Worm (Caenorhabditis elegans): Measurements from ENCODE around the gene acs-19.

Gene acs-19

ce11 chrIII:3914836-3915235 lies 50.5 kb downstream of the acs-19 start (continued):
- no peak for TF ChIP-seq ceh-14 (tag; optimal IDR thresholded peaks at IDR 0.05)
- TF ChIP-seq sox-2 (GFP tag; IDR thresholded peaks at IDR 0.05): no peak
- no peak for TF ChIP-seq nhr-232 (tag; optimal IDR thresholded peaks at IDR 0.05)
- TF ChIP-seq gmeb-2 (tag; optimal IDR thresholded peaks at IDR 0.05): no peak
- no peak for TF ChIP-seq ceh-6 (GFP tag; optimal IDR thresholded peaks at IDR 0.05)
- TF ChIP-seq pqm-1 (tag; optimal IDR thresholded peaks at IDR 0.05): no peak
- no peak for TF ChIP-seq ztf-16 (tag; optimal IDR thresholded peaks at IDR 0.05)
- TF ChIP-seq tbx-7 (tag; optimal IDR thresholded peaks at IDR 0.05): no peak
- no peak for TF ChIP-seq che-1 (tag; optimal IDR thresholded peaks at IDR 0.05)
- TF ChIP-seq C08G9.2 (tag; optimal IDR thresholded peaks at IDR 0.05): no peak
- no peak for TF ChIP-seq ceh-45 (GFP tag; IDR thresholded peaks at IDR 0.05)
- TF ChIP-seq odd-2 (tag; optimal IDR thresholded peaks at IDR 0.05): no peak
- TF ChIP-seq ahr-1 (tag; optimal IDR thresholded peaks at IDR 0.05): no peak
- TF ChIP-seq pag-3 (tag; optimal IDR thresholded peaks at IDR 0.05; ENCODE audit: borderline replicate concordance): no peak
- TF ChIP-seq ref-2 (tag; optimal IDR thresholded peaks at IDR 0.05): no peak
- TF ChIP-seq F13H6.1 (tag; optimal IDR thresholded peaks at IDR 0.05): no peak
- no peak for TF ChIP-seq npax-4 (tag; optimal IDR thresholded peaks at IDR 0.05)
- no peak for TF ChIP-seq ceh-9 (tag; optimal IDR thresholded peaks at IDR 0.05)
- no peak for TF ChIP-seq unc-86 (tag; optimal IDR thresholded peaks at IDR 0.05)
- TF ChIP-seq lim-6 (tag; optimal IDR thresholded peaks at IDR 0.05): no peak
- TF ChIP-seq unc-42 (tag; optimal IDR thresholded peaks at IDR 0.05): no peak
- no peak for TF ChIP-seq ceh-22 (tag; optimal IDR thresholded peaks at IDR 0.05)
- no peak for TF ChIP-seq ceh-30 (tag; optimal IDR thresholded peaks at IDR 0.05)
- TF ChIP-seq elt-2 (tag; optimal IDR thresholded peaks at IDR 0.05): no peak
- no peak for TF ChIP-seq zip-5 (tag; optimal IDR thresholded peaks at IDR 0.05)
- TF ChIP-seq ceh-48 (tag; optimal IDR thresholded peaks at IDR 0.05): no peak
- no peak for TF ChIP-seq pax-1 (tag; optimal IDR thresholded peaks at IDR 0.05)
- no peak for TF ChIP-seq dve-1 (tag; optimal IDR thresholded peaks at IDR 0.05)
- TF ChIP-seq elt-4 (tag; optimal IDR thresholded peaks at IDR 0.05): no peak
- TF ChIP-seq nfya-1 (tag; optimal IDR thresholded peaks at IDR 0.05): peak; percentile 3
- no peak for TF ChIP-seq ceh-2 (tag; optimal IDR thresholded peaks at IDR 0.05)
- no peak for TF ChIP-seq mec-3 (tag; optimal IDR thresholded peaks at IDR 0.05; ENCODE audit: borderline replicate concordance)
- TF ChIP-seq lin-11 (tag; optimal IDR thresholded peaks at IDR 0.05): no peak
- TF ChIP-seq pha-4 (tag; optimal IDR thresholded peaks at IDR 0.05): no peak
- no peak for TF ChIP-seq sox-4 (tag; optimal IDR thresholded peaks at IDR 0.05)
- TF ChIP-seq pha-2 (tag; optimal IDR thresholded peaks at IDR 0.05): no peak
- peak; percentile 10 for TF ChIP-seq ceh-34 (tag; optimal IDR thresholded peaks at IDR 0.05)
- TF ChIP-seq ceh-19 (GFP tag; optimal IDR thresholded peaks at IDR 0.05): no peak
- no peak for TF ChIP-seq sdc-2 (tag; optimal IDR thresholded peaks at IDR 0.05)

ce11 chrIII:3915705-3916104 lies 51.4 kb downstream of the acs-19 start:
- TF ChIP-seq ceh-48 (tag; optimal IDR thresholded peaks at IDR 0.05): no peak
- TF ChIP-seq unc-55 (GFP tag; optimal IDR thresholded peaks at IDR 0.05): peak; percentile 54
- TF ChIP-seq ref-2 (tag; optimal IDR thresholded peaks at IDR 0.05): peak; percentile 3
- TF ChIP-seq che-1 (tag; optimal IDR thresholded peaks at IDR 0.05): no peak
- TF ChIP-seq hlh-30 (tag; optimal IDR thresholded peaks at IDR 0.05; ENCODE audit: insufficient read depth): no peak
- TF ChIP-seq ceh-31 (tag; optimal IDR thresholded peaks at IDR 0.05): peak; percentile 10
- no peak for TF ChIP-seq pat-9 (tag; optimal IDR thresholded peaks at IDR 0.05)
- no peak for TF ChIP-seq C38D4.7 (GFP tag; optimal IDR thresholded peaks at IDR 0.05)
- TF ChIP-seq sox-2 (GFP tag; IDR thresholded peaks at IDR 0.05): no peak
- no peak for TF ChIP-seq ttx-3 (tag; optimal IDR thresholded peaks at IDR 0.05)
- TF ChIP-seq T23F11.4 (GFP tag; optimal IDR thresholded peaks at IDR 0.05): no peak
- TF ChIP-seq unc-3 (GFP tag; conservative IDR thresholded peaks at IDR 0.05): no peak
- TF ChIP-seq unc-3 (tag; optimal IDR thresholded peaks at IDR 0.05): no peak
- TF ChIP-seq elt-4 (tag; optimal IDR thresholded peaks at IDR 0.05): no peak
- peak; percentile 12 for TF ChIP-seq hlh-8 (tag; optimal IDR thresholded peaks at IDR 0.05)
- peak; percentile 1 for TF ChIP-seq tbx-2 (tag; optimal IDR thresholded peaks at IDR 0.05)
- TF ChIP-seq nhr-11 (tag; optimal IDR thresholded peaks at IDR 0.05): no peak
- no peak for TF ChIP-seq syd-9 (tag; optimal IDR thresholded peaks at IDR 0.05)
- TF ChIP-seq ceh-19 (GFP tag; optimal IDR thresholded peaks at IDR 0.05): no peak
- TF ChIP-seq fkh-10 (GFP tag; optimal IDR thresholded peaks at IDR 0.05): no peak
- TF ChIP-seq nfya-1 (tag; optimal IDR thresholded peaks at IDR 0.05): peak; percentile 60
- no peak for TF ChIP-seq pha-2 (tag; optimal IDR thresholded peaks at IDR 0.05)
- no peak for TF ChIP-seq ceh-24 (tag; optimal IDR thresholded peaks at IDR 0.05)
- no peak for TF ChIP-seq dve-1 (tag; optimal IDR thresholded peaks at IDR 0.05)
